Worm (Caenorhabditis elegans) whole organism, L3 larva: ENCODE measurements around the gene srw-67.
A peak's percentile ranks its signal among the peaks of the same experiment; 100 is the strongest.

Experiments
- R02D3.7 ChIP-seq: fragments of 150-350 bp; optimal IDR thresholded peaks from 2 replicates; lab custom pipeline; 2014; ENCODE audit warnings: missing biosample characterization, missing genetic modification characterization
- ZK546.5 ChIP-seq: sonication (generic microtip); optimal IDR thresholded peaks from 2 replicates; lab custom pipeline; 2017; ENCODE audit warnings: missing biosample characterization, missing genetic modification characterization
- aly-2 ChIP-seq: fragments of 150-350 bp; optimal IDR thresholded peaks from 2 replicates; lab custom pipeline; 2014; ENCODE audit warnings: missing biosample characterization, missing genetic modification characterization
- ama-1 ChIP-seq: fragments of 150-350 bp; optimal IDR thresholded peaks from 2 replicates; lab custom pipeline; 2018
- ceh-16 ChIP-seq: sonication (generic microtip); optimal IDR thresholded peaks from 2 replicates; lab custom pipeline; 2017; ENCODE audit warnings: missing biosample characterization, missing genetic modification characterization
- ceh-28 ChIP-seq: fragments of 150-350 bp; optimal IDR thresholded peaks from 2 replicates; lab custom pipeline; 2014; ENCODE audit warnings: missing biosample characterization, missing genetic modification reagents, missing genetic modification characterization
- ceh-82 ChIP-seq: fragments of 150-350 bp; optimal IDR thresholded peaks from 2 replicates; lab custom pipeline; 2014; ENCODE audit warnings: missing biosample characterization, missing genetic modification characterization
- ceh-9 ChIP-seq: sonication (generic microtip); optimal IDR thresholded peaks from 2 replicates; lab custom pipeline; 2018; ENCODE audit warnings: missing biosample characterization, missing genetic modification characterization
- daf-12 ChIP-seq: fragments of 150-350 bp; optimal IDR thresholded peaks from 2 replicates; lab custom pipeline; 2014; ENCODE audit warnings: missing biosample characterization, missing genetic modification reagents, missing genetic modification characterization
- egl-27 ChIP-seq: sonication (generic microtip); optimal IDR thresholded peaks from 4 replicates; lab custom pipeline; 2017; ENCODE audit warnings: missing biosample characterization, missing genetic modification reagents, missing genetic modification characterization
- egl-5 ChIP-seq: fragments of 150-350 bp; optimal IDR thresholded peaks from 2 replicates; lab custom pipeline; 2017; ENCODE audit warnings: missing biosample characterization, missing genetic modification reagents, missing genetic modification characterization, inconsistent platforms
- elt-1 ChIP-seq: fragments of 150-350 bp; optimal IDR thresholded peaks from 2 replicates; lab custom pipeline; 2014; ENCODE audit warnings: missing biosample characterization, missing genetic modification characterization
- elt-2 ChIP-seq: sonication (generic microtip); optimal IDR thresholded peaks from 2 replicates; lab custom pipeline; 2016; ENCODE audit warnings: missing genetic modification reagents, mild to moderate bottlenecking, missing genetic modification characterization, missing compliant biosample characterization
- elt-3 ChIP-seq, 3 experiments: fragments of 150-350 bp in 1 of 3; sonication (generic microtip) in 2 of 3; optimal IDR thresholded peaks; 2 replicates in 2 of 3; 4 replicates in 1 of 3; lab custom pipeline; 2014 to 2017; ENCODE audit warnings: missing biosample characterization in 3 of 3, missing genetic modification characterization in 3 of 3
- eor-1 ChIP-seq, 2 experiments: fragments of 150-350 bp; optimal IDR thresholded peaks; 2 replicates each; lab custom pipeline; 2014 to 2018; ENCODE audit warnings: missing biosample characterization in 2 of 2, missing genetic modification characterization in 2 of 2
- fkh-10 ChIP-seq: sonication (generic microtip); optimal IDR thresholded peaks from 2 replicates; lab custom pipeline; 2017; ENCODE audit warnings: missing biosample characterization, missing genetic modification reagents, missing genetic modification characterization
- fos-1 ChIP-seq: fragments of 150-350 bp; optimal IDR thresholded peaks from 2 replicates; lab custom pipeline; 2014; ENCODE audit warnings: missing biosample characterization, missing genetic modification characterization
- hmg-11 ChIP-seq: sonication (generic microtip); optimal IDR thresholded peaks from 2 replicates; lab custom pipeline; 2016; ENCODE audit warnings: missing genetic modification characterization, missing compliant biosample characterization
- jun-1 ChIP-seq: fragments of 150-350 bp; optimal IDR thresholded peaks from 2 replicates; lab custom pipeline; 2014; ENCODE audit warnings: missing biosample characterization, missing genetic modification reagents, missing genetic modification characterization
- lin-15B ChIP-seq: fragments of 150-350 bp; optimal IDR thresholded peaks from 2 replicates; lab custom pipeline; 2014; ENCODE audit warnings: missing biosample characterization, missing genetic modification characterization
- lin-39 ChIP-seq: fragments of 150-350 bp; optimal IDR thresholded peaks from 2 replicates; lab custom pipeline; 2018; ENCODE audit warnings: missing biosample characterization, missing genetic modification reagents, missing genetic modification characterization
- lsy-12 ChIP-seq: sonication (generic microtip); optimal IDR thresholded peaks from 2 replicates; lab custom pipeline; 2016; ENCODE audit warnings: mild to moderate bottlenecking, missing genetic modification characterization, missing compliant biosample characterization
- mdl-1 ChIP-seq: fragments of 150-350 bp; optimal IDR thresholded peaks from 2 replicates; lab custom pipeline; 2014; ENCODE audit warnings: missing biosample characterization, missing genetic modification characterization
- nhr-11 ChIP-seq: fragments of 150-350 bp; optimal IDR thresholded peaks from 2 replicates; lab custom pipeline; 2014; ENCODE audit warnings: missing biosample characterization, missing genetic modification characterization
- nhr-12 ChIP-seq: fragments of 150-350 bp; optimal IDR thresholded peaks from 2 replicates; lab custom pipeline; 2014; ENCODE audit warnings: missing biosample characterization, missing genetic modification characterization
- nhr-23 ChIP-seq: fragments of 150-350 bp; optimal IDR thresholded peaks from 2 replicates; lab custom pipeline; 2014; ENCODE audit warnings: missing biosample characterization, missing genetic modification reagents, missing genetic modification characterization
- nhr-237 ChIP-seq: fragments of 150-350 bp; optimal IDR thresholded peaks from 2 replicates; lab custom pipeline; 2014; ENCODE audit warnings: missing biosample characterization, missing genetic modification characterization
- nhr-25 ChIP-seq: sonication (generic microtip); optimal IDR thresholded peaks from 2 replicates; lab custom pipeline; 2017; ENCODE audit warnings: missing biosample characterization, missing genetic modification characterization
- nhr-28 ChIP-seq: fragments of 150-350 bp; optimal IDR thresholded peaks from 2 replicates; lab custom pipeline; 2014; ENCODE audit warnings: missing biosample characterization, missing genetic modification characterization
- nhr-43 ChIP-seq: sonication (generic microtip); optimal IDR thresholded peaks from 2 replicates; lab custom pipeline; 2016; ENCODE audit warnings: mild to moderate bottlenecking, missing genetic modification characterization, missing compliant biosample characterization; ENCODE audit not compliant: poor library complexity, severe bottlenecking
- nhr-67 ChIP-seq: fragments of 150-350 bp; optimal IDR thresholded peaks from 2 replicates; lab custom pipeline; 2014; ENCODE audit warnings: missing biosample characterization, missing genetic modification characterization
- nhr-76 ChIP-seq: fragments of 150-350 bp; sonication (generic microtip); optimal IDR thresholded peaks from 5 replicates; lab custom pipeline; 2014; ENCODE audit warnings: missing biosample characterization, missing genetic modification characterization
- nhr-77 ChIP-seq: fragments of 150-350 bp; optimal IDR thresholded peaks from 2 replicates; lab custom pipeline; 2014; ENCODE audit warnings: missing biosample characterization, missing genetic modification characterization
- pha-4 ChIP-seq: fragments of 150-350 bp; optimal IDR thresholded peaks from 2 replicates; lab custom pipeline; 2014; ENCODE audit warnings: missing biosample characterization, missing genetic modification reagents, missing genetic modification characterization
- sea-2 ChIP-seq: fragments of 150-350 bp; sonication (generic microtip); optimal IDR thresholded peaks from 4 replicates; lab custom pipeline; 2014; ENCODE audit warnings: missing biosample characterization, missing genetic modification reagents, missing genetic modification characterization
- skn-1 ChIP-seq: fragments of 150-350 bp; optimal IDR thresholded peaks from 2 replicates; lab custom pipeline; 2014; ENCODE audit warnings: missing biosample characterization, missing genetic modification characterization
- snpc-4 ChIP-seq: fragments of 150-350 bp; optimal IDR thresholded peaks from 2 replicates; lab custom pipeline; 2014; ENCODE audit warnings: missing biosample characterization, missing genetic modification characterization
- tbx-2 ChIP-seq: sonication (generic microtip); optimal IDR thresholded peaks from 2 replicates; lab custom pipeline; 2016; ENCODE audit warnings: mild to moderate bottlenecking, missing genetic modification characterization, missing compliant biosample characterization
- unc-39 ChIP-seq: sonication (generic microtip); optimal IDR thresholded peaks from 4 replicates; lab custom pipeline; 2017; ENCODE audit warnings: missing biosample characterization, missing genetic modification characterization
- unc-62 ChIP-seq: fragments of 150-350 bp; sonication (generic microtip); optimal IDR thresholded peaks from 4 replicates; lab custom pipeline; 2014; ENCODE audit warnings: missing biosample characterization, missing genetic modification reagents, missing genetic modification characterization
- zag-1 ChIP-seq: fragments of 150-350 bp; optimal IDR thresholded peaks from 2 replicates; lab custom pipeline; 2014; ENCODE audit warnings: missing biosample characterization, missing genetic modification characterization
- ztf-4 ChIP-seq: fragments of 150-350 bp; optimal IDR thresholded peaks from 2 replicates; lab custom pipeline; 2014; ENCODE audit warnings: missing biosample characterization, missing genetic modification characterization

srw-67 gene

ce11 chrV:7454236-7454635 lies 36.8 kb downstream of the srw-67 start, which contains the start of gene try-8:
TSS of gene try-8 (minus strand) at chrV:7454336.
- TF ChIP-seq ama-1 (no peak), nhr-28 (tag; lab: Kevin White, UChicago) (no peak), nhr-237 (no peak), elt-2 (tag; lab: Kevin White, UChicago) (no peak), lsy-12 (tag; lab: Kevin White, UChicago) (no peak), lin-15B (tag; lab: Kevin White, UChicago) (no peak), ZK546.5 (tag; lab: Kevin White, UChicago) (no peak), elt-3 (tag; optimal IDR thresholded peaks at IDR 0.05; lab: Kevin White, UChicago) (no peak), nhr-25 (no peak), hmg-11 (tag; lab: Kevin White, UChicago) (no peak), R02D3.7 (tag; lab: Kevin White, UChicago) (no peak), jun-1 (tag; lab: Kevin White, UChicago) (no peak), ceh-82 (tag; lab: Kevin White, UChicago) (no peak), sea-2 (GFP tag; lab: Kevin White, UChicago) (no peak), unc-62 (GFP tag; lab: Kevin White, UChicago) (no peak), egl-27 (tag; lab: Kevin White, UChicago) (no peak), daf-12 (tag; lab: Kevin White, UChicago) (no peak), ztf-4 (tag; lab: Kevin White, UChicago) (no peak), pha-4 (tag; lab: Kevin White, UChicago) (no peak)

- TF ChIP-seq egl-27 (tag; lab: Kevin White, UChicago) (no peak), skn-1 (no peak), sea-2 (GFP tag; lab: Kevin White, UChicago) (no peak), elt-2 (tag; lab: Kevin White, UChicago) (no peak), lsy-12 (tag; lab: Kevin White, UChicago) (no peak)
Measured at ce11 chrV:7455008-7455407, 37.5 kb downstream of the srw-67 start, which contains the start of gene F25E5.2. TSS of gene F25E5.2 (plus strand) at chrV:7455308.

- TF ChIP-seq snpc-4 (tag; lab: Kevin White, UChicago): no peak
Measured at ce11 chrV:7460898-7461297, 43.4 kb downstream of the srw-67 start, which contains the start of gene srh-92. TSS of gene srh-92 (minus strand) at chrV:7460998.

- TF ChIP-seq nhr-77 (tag; lab: Kevin White, UChicago): no peak
- TF ChIP-seq, all 47 proteins: peak for 0
Measured at ce11 chrV:7464696-7465095, 47.2 kb downstream of the srw-67 start, which contains the start of gene srh-89. TSS of gene srh-89 (minus strand) at chrV:7464796.

ce11 chrV:7465509-7465908 lies 48.0 kb downstream of the srw-67 start, which contains the start of gene F25E5.1:
TSS of gene F25E5.1 (plus strand) at chrV:7465884.
- TF ChIP-seq egl-5 (tag; lab: Kevin White, UChicago) (peak; percentile 50), aly-2 (tag; lab: Kevin White, UChicago) (no peak), unc-39 (no peak), ama-1 (no peak), pha-4 (tag; lab: Kevin White, UChicago) (no peak), nhr-76 (tag; lab: Kevin White, UChicago) (no peak), unc-62 (GFP tag; lab: Kevin White, UChicago) (no peak), daf-12 (tag; lab: Kevin White, UChicago) (no peak), ceh-82 (tag; lab: Kevin White, UChicago) (no peak), lsy-12 (tag; lab: Kevin White, UChicago) (no peak), nhr-237 (no peak), nhr-25 (peak; percentile 65), elt-3 (tag; optimal IDR thresholded peaks at IDR 0.05; lab: Kevin White, UChicago) (no peak), elt-2 (tag; lab: Kevin White, UChicago) (peak; percentile 40), nhr-11 (no peak), hmg-11 (tag; lab: Kevin White, UChicago) (peak; percentile 80), lin-39 (tag; lab: Kevin White, UChicago) (no peak), ceh-16 (tag; lab: Kevin White, UChicago) (no peak), lin-15B (tag; lab: Kevin White, UChicago) (peak; percentile 77), eor-1 (tag; optimal IDR thresholded peaks at IDR 0.05; lab: Kevin White, UChicago) (no peak), nhr-77 (tag; lab: Kevin White, UChicago) (no peak), nhr-12 (no peak), ZK546.5 (tag; lab: Kevin White, UChicago) (no peak), sea-2 (GFP tag; lab: Kevin White, UChicago) (no peak), fkh-10 (GFP tag; lab: Kevin White, UChicago) (no peak), nhr-43 (tag; lab: Kevin White, UChicago) (peak; percentile 57), tbx-2 (tag; lab: Kevin White, UChicago) (no peak), elt-1 (tag; lab: Kevin White, UChicago) (no peak), nhr-28 (tag; lab: Kevin White, UChicago) (no peak), ceh-28 (tag; lab: Kevin White, UChicago) (no peak), nhr-23 (no peak), ceh-9 (tag; lab: Kevin White, UChicago) (no peak), zag-1 (tag; lab: Kevin White, UChicago) (no peak), fos-1 (no peak), nhr-67 (no peak), mdl-1 (tag; lab: Kevin White, UChicago) (no peak), jun-1 (tag; lab: Kevin White, UChicago) (no peak), egl-27 (tag; lab: Kevin White, UChicago) (no peak)
